Worm (Caenorhabditis elegans) whole organism, L1 larva: ENCODE data around the gene Y32G9B.1.

Experiments used
- C16A3.4 ChIP-seq: fragments of 150-350 bp; optimal IDR thresholded peaks from 2 replicates; lab custom pipeline; 2014; ENCODE audit warnings: missing biosample characterization, missing genetic modification characterization
- aha-1 ChIP-seq: fragments of 150-350 bp; optimal IDR thresholded peaks from 2 replicates; lab custom pipeline; 2014; ENCODE audit warnings: missing biosample characterization, missing genetic modification characterization
- aly-2 ChIP-seq: fragments of 150-350 bp; optimal IDR thresholded peaks from 2 replicates; lab custom pipeline; 2014; ENCODE audit warnings: missing biosample characterization, missing genetic modification characterization
- ama-1 ChIP-seq: fragments of 150-350 bp; optimal IDR thresholded peaks from 2 replicates; lab custom pipeline; 2014
- blmp-1 ChIP-seq: fragments of 150-350 bp; optimal IDR thresholded peaks from 2 replicates; lab custom pipeline; 2014; ENCODE audit warnings: missing biosample characterization, missing genetic modification characterization
- ceh-8 ChIP-seq: fragments of 200-800 bp; sonication (Bioruptor generic); optimal IDR thresholded peaks from 2 replicates; lab custom pipeline; 2018; ENCODE audit warnings: mild to moderate bottlenecking, missing genetic modification characterization, moderate library complexity, missing compliant biosample characterization
- ceh-88 ChIP-seq: fragments of 200-800 bp; sonication (Bioruptor generic); IDR thresholded peaks from 2 replicates; pipeline ENCODE4 v1.3.6; 2022; ENCODE audit warnings: missing genetic modification characterization, missing compliant biosample characterization
- ces-1 ChIP-seq: fragments of 150-350 bp; optimal IDR thresholded peaks from 2 replicates; lab custom pipeline; 2014; ENCODE audit warnings: missing biosample characterization, missing genetic modification reagents, missing genetic modification characterization
- dsc-1 ChIP-seq: sonication (generic microtip); optimal IDR thresholded peaks from 2 replicates; lab custom pipeline; 2016; ENCODE audit warnings: mild to moderate bottlenecking, missing genetic modification characterization, missing compliant biosample characterization
- efl-1 ChIP-seq, 4 experiments: fragments of 150-350 bp; optimal IDR thresholded peaks in 3 of 4; peaks in 1 of 4; 1 replicate in 1 of 4; 2 replicates in 3 of 4; lab custom pipeline; 2014; ENCODE audit warnings: missing biosample characterization in 2 of 4, missing genetic modification characterization in 2 of 4, missing genetic modification reagents in 2 of 4
- egl-13 ChIP-seq: sonication (generic microtip); optimal IDR thresholded peaks from 2 replicates; lab custom pipeline; 2016; ENCODE audit warnings: missing genotype, missing genetic modification reagents, missing genetic modification characterization, missing compliant biosample characterization
- egl-27 ChIP-seq, 2 experiments: fragments of 150-350 bp in 1 of 2; sonication (generic microtip); optimal IDR thresholded peaks; 3 replicates each; lab custom pipeline; 2017 to 2018; ENCODE audit warnings: missing biosample characterization in 2 of 2, missing genetic modification characterization in 2 of 2, missing genetic modification reagents in 2 of 2
- elt-2 ChIP-seq: sonication (generic microtip); optimal IDR thresholded peaks from 2 replicates; lab custom pipeline; 2016; ENCODE audit warnings: missing genetic modification characterization, mild to moderate bottlenecking, inconsistent platforms, missing compliant biosample characterization, missing genetic modification reagents
- fos-1 ChIP-seq: fragments of 150-350 bp; optimal IDR thresholded peaks from 2 replicates; lab custom pipeline; 2014; ENCODE audit warnings: missing biosample characterization, missing genetic modification characterization
- grh-1 ChIP-seq: fragments of 200-800 bp; sonication (Bioruptor generic); IDR thresholded peaks from 2 replicates; pipeline ENCODE4 v1.3.6; 2022; ENCODE audit warnings: missing genetic modification reagents, missing genetic modification characterization, missing compliant biosample characterization
- hlh-17 ChIP-seq: fragments of 200-800 bp; sonication (Bioruptor generic); optimal IDR thresholded peaks from 2 replicates; lab custom pipeline; 2018; ENCODE audit warnings: missing genetic modification characterization, mild to moderate bottlenecking, missing compliant biosample characterization, moderate library complexity, borderline replicate concordance
- hpl-2 ChIP-seq: fragments of 150-350 bp; optimal IDR thresholded peaks from 2 replicates; lab custom pipeline; 2014; ENCODE audit warnings: missing biosample characterization, missing genetic modification reagents, missing genetic modification characterization
- irx-1 ChIP-seq: sonication (generic microtip); optimal IDR thresholded peaks from 2 replicates; lab custom pipeline; 2016; ENCODE audit warnings: missing genetic modification characterization, missing compliant biosample characterization
- isw-1 ChIP-seq: fragments of 200-800 bp; sonication (Bioruptor generic); IDR thresholded peaks from 2 replicates; pipeline ENCODE4 v1.3.6; 2022; ENCODE audit warnings: missing genetic modification characterization, missing compliant biosample characterization
- jun-1 ChIP-seq: fragments of 150-350 bp; optimal IDR thresholded peaks from 2 replicates; lab custom pipeline; 2014; ENCODE audit warnings: missing biosample characterization, missing genetic modification reagents, missing genetic modification characterization
- lin-14 ChIP-seq: fragments of 200-800 bp; sonication (Bioruptor generic); optimal IDR thresholded peaks from 2 replicates; lab custom pipeline; 2018; ENCODE audit warnings: mild to moderate bottlenecking, missing genetic modification characterization, moderate library complexity, missing compliant biosample characterization
- lin-35 ChIP-seq, 2 experiments: fragments of 150-350 bp; optimal IDR thresholded peaks; 2 replicates each; lab custom pipeline; 2014; ENCODE audit warnings: missing biosample characterization in 2 of 2, missing genetic modification characterization in 2 of 2, missing genetic modification reagents in 2 of 2
- lsy-2 ChIP-seq, 2 experiments: fragments of 150-350 bp; optimal IDR thresholded peaks; 2 replicates each; lab custom pipeline; 2014; ENCODE audit warnings: missing biosample characterization in 2 of 2, missing genetic modification characterization in 2 of 2
- mab-9 ChIP-seq: fragments of 200-800 bp; sonication (Bioruptor generic); IDR thresholded peaks from 2 replicates; pipeline ENCODE4 v1.3.6; 2022; ENCODE audit warnings: missing genetic modification reagents, missing genetic modification characterization, missing compliant biosample characterization
- mep-1 ChIP-seq: fragments of 150-350 bp; optimal IDR thresholded peaks from 2 replicates; lab custom pipeline; 2014; ENCODE audit warnings: missing biosample characterization, missing genetic modification characterization
- nhr-19 ChIP-seq: fragments of 200-800 bp; sonication (Bioruptor generic); conservative IDR thresholded peaks from 2 replicates; pipeline ENCODE4 v1.3.6; 2022; ENCODE audit warnings: missing genetic modification characterization, missing compliant biosample characterization
- nhr-20 ChIP-seq: sonication (generic microtip); optimal IDR thresholded peaks from 2 replicates; lab custom pipeline; 2016; ENCODE audit warnings: mild to moderate bottlenecking, missing genetic modification characterization, missing compliant biosample characterization
- nhr-237 ChIP-seq: fragments of 150-350 bp; optimal IDR thresholded peaks from 2 replicates; lab custom pipeline; 2014; ENCODE audit warnings: missing biosample characterization, missing genetic modification characterization
- nhr-28 ChIP-seq: fragments of 150-350 bp; optimal IDR thresholded peaks from 2 replicates; lab custom pipeline; 2014; ENCODE audit warnings: missing biosample characterization, missing genetic modification characterization
- nhr-47 ChIP-seq: sonication (generic microtip); optimal IDR thresholded peaks from 2 replicates; lab custom pipeline; 2016; ENCODE audit warnings: mild to moderate bottlenecking, missing genetic modification characterization, moderate library complexity, missing compliant biosample characterization
- nhr-71 ChIP-seq: sonication (generic microtip); optimal IDR thresholded peaks from 2 replicates; lab custom pipeline; 2016; ENCODE audit warnings: mild to moderate bottlenecking, missing genetic modification characterization, moderate library complexity, missing compliant biosample characterization
- nhr-76 ChIP-seq: sonication (generic microtip); optimal IDR thresholded peaks from 2 replicates; lab custom pipeline; 2017; ENCODE audit warnings: missing biosample characterization, missing genetic modification characterization
- nhr-85 ChIP-seq: sonication (generic microtip); peaks from one replicate; lab custom pipeline; 2016; ENCODE audit warnings: missing genetic modification characterization, inconsistent platforms, missing compliant biosample characterization
- nhr-90 ChIP-seq: sonication (generic microtip); optimal IDR thresholded peaks from 2 replicates; lab custom pipeline; 2016; ENCODE audit warnings: mild to moderate bottlenecking, missing genetic modification characterization, missing compliant biosample characterization; ENCODE audit not compliant: poor library complexity
- pag-3 ChIP-seq: sonication (generic microtip); optimal IDR thresholded peaks from 2 replicates; lab custom pipeline; 2017; ENCODE audit warnings: missing genetic modification characterization, mild to moderate bottlenecking, missing compliant biosample characterization, antibody characterized with exemption, borderline replicate concordance; ENCODE audit not compliant: insufficient read depth
- sox-4 ChIP-seq: sonication (generic microtip); optimal IDR thresholded peaks from 2 replicates; lab custom pipeline; 2016; ENCODE audit warnings: missing genetic modification characterization, missing compliant biosample characterization
- sup-37 ChIP-seq: fragments of 200-800 bp; sonication (Bioruptor generic); optimal IDR thresholded peaks from 2 replicates; lab custom pipeline; 2018; ENCODE audit warnings: mild to moderate bottlenecking, missing genetic modification characterization, missing compliant biosample characterization
- swsn-7 ChIP-seq: sonication (generic microtip); optimal IDR thresholded peaks from 2 replicates; lab custom pipeline; 2016; ENCODE audit warnings: missing genetic modification characterization, missing compliant biosample characterization
- tbx-2 ChIP-seq: sonication (generic microtip); optimal IDR thresholded peaks from 2 replicates; lab custom pipeline; 2016; ENCODE audit warnings: missing genetic modification characterization, missing compliant biosample characterization
- tlp-1 ChIP-seq: fragments of 150-350 bp; optimal IDR thresholded peaks from 2 replicates; lab custom pipeline; 2014; ENCODE audit warnings: missing biosample characterization, missing genetic modification characterization
- unc-130 ChIP-seq: fragments of 150-350 bp; optimal IDR thresholded peaks from 2 replicates; lab custom pipeline; 2017; ENCODE audit warnings: missing biosample characterization, missing genetic modification characterization, inconsistent platforms
- unc-30 ChIP-seq: sonication (generic microtip); optimal IDR thresholded peaks from 2 replicates; lab custom pipeline; 2017; ENCODE audit warnings: missing biosample characterization, missing genetic modification characterization
- unc-62 ChIP-seq: fragments of 150-350 bp; optimal IDR thresholded peaks from 2 replicates; lab custom pipeline; 2014; ENCODE audit warnings: missing biosample characterization, missing genetic modification reagents, missing genetic modification characterization
- vab-15 ChIP-seq: sonication (generic microtip); optimal IDR thresholded peaks from 2 replicates; lab custom pipeline; 2017; ENCODE audit warnings: missing genotype, mild to moderate bottlenecking, missing genetic modification characterization, missing compliant biosample characterization
- zag-1 ChIP-seq: fragments of 150-350 bp; optimal IDR thresholded peaks from 2 replicates; lab custom pipeline; 2014; ENCODE audit warnings: missing biosample characterization, missing genetic modification characterization
- zip-4 ChIP-seq: fragments of 200-800 bp; sonication (Bioruptor generic); optimal IDR thresholded peaks from 2 replicates; lab custom pipeline; 2018; ENCODE audit warnings: mild to moderate bottlenecking, missing genetic modification characterization, moderate library complexity, missing compliant biosample characterization
- ztf-11 ChIP-seq, 2 experiments: sonication (generic microtip); optimal IDR thresholded peaks; 2 replicates each; lab custom pipeline; 2016 to 2017; ENCODE audit warnings: missing genetic modification characterization in 2 of 2, missing biosample characterization in 1 of 2, missing compliant biosample characterization in 1 of 2
- ztf-4 ChIP-seq: fragments of 150-350 bp; optimal IDR thresholded peaks from 2 replicates; lab custom pipeline; 2014; ENCODE audit warnings: missing biosample characterization, missing genetic modification characterization

Y32G9B.1 gene

ce11 chrV:1829973-1830372 is at the start of gene Y32G9B.1:
Gene Y32G9B.1 (minus strand): TSS chrV:1830073.
- TF ChIP-seq nhr-85 (tag; lab: Kevin White, UChicago): peak; percentile 30
- TF ChIP-seq dsc-1 (tag; lab: Kevin White, UChicago): peak; percentile 14
- no peak for TF ChIP-seq nhr-19 (GFP tag; lab: Robert Waterston, UW)
- no peak for TF ChIP-seq nhr-90 (tag; lab: Kevin White, UChicago)
- no peak for TF ChIP-seq vab-15 (tag; lab: Kevin White, UChicago)
- no peak for TF ChIP-seq zag-1 (tag; lab: Kevin White, UChicago)
- TF ChIP-seq aha-1 (tag; lab: Kevin White, UChicago): no peak

- TF ChIP-seq mep-1 (tag; lab: Kevin White, UChicago) (no peak), lin-14 (GFP tag; lab: Kevin White, UChicago) (no peak), unc-130 (tag; lab: Kevin White, UChicago) (no peak), swsn-7 (tag; lab: Kevin White, UChicago) (no peak), aly-2 (tag; lab: Kevin White, UChicago) (no peak), nhr-90 (tag; lab: Kevin White, UChicago) (no peak), jun-1 (tag; lab: Kevin White, UChicago) (no peak), efl-1 (optimal IDR thresholded peaks at IDR 0.05; lab: Kevin White, UChicago) (no peak), efl-1 (GFP tag; optimal IDR thresholded peaks at IDR 0.05 in 1 of 2; lab: Kevin White, UChicago) (no peak), hlh-17 (no peak), nhr-20 (no peak)
These were observed 48.2 kb upstream of the Y32G9B.1 start for ce11 chrV:1878030-1878429.

ce11 chrV:1875497-1875988 is 45.7 kb upstream of the Y32G9B.1 start:
- peak; percentile 16 for TF ChIP-seq elt-2 (tag; lab: Kevin White, UChicago)
- TF ChIP-seq nhr-28: no peak
- no peak for TF ChIP-seq egl-27 (tag; optimal IDR thresholded peaks at IDR 0.05; lab: Kevin White, UChicago)
- TF ChIP-seq lsy-2 (tag; optimal IDR thresholded peaks at IDR 0.05; lab: Kevin White, UChicago): no peak
- no peak for TF ChIP-seq sup-37
- TF ChIP-seq nhr-47 (tag; lab: Kevin White, UChicago): peak; percentile 48
- peak; percentile 65 for TF ChIP-seq ztf-4 (tag; lab: Kevin White, UChicago)
- no peak; the same call in 1 of the 2 replicates for TF ChIP-seq isw-1 (GFP tag; lab: Robert Waterston, UW)
- TF ChIP-seq hpl-2 (GFP tag; lab: Kevin White, UChicago): no peak
- TF ChIP-seq ces-1 (GFP tag; lab: Kevin White, UChicago): no peak
- no peak for TF ChIP-seq ceh-8 (GFP tag; lab: Kevin White, UChicago)
- no peak for TF ChIP-seq nhr-237 (tag; lab: Kevin White, UChicago)
- no peak for TF ChIP-seq egl-13
- no peak for TF ChIP-seq zip-4 (GFP tag; lab: Kevin White, UChicago)
- TF ChIP-seq dsc-1 (tag; lab: Kevin White, UChicago): peak; percentile 34
- TF ChIP-seq ztf-11 (tag; optimal IDR thresholded peaks at IDR 0.05; lab: Kevin White, UChicago): peak in 1 of 2 experiments; percentile 11
- TF ChIP-seq ceh-88 (GFP tag; lab: Robert Waterston, UW): no peak
- no peak for TF ChIP-seq nhr-76
- TF ChIP-seq aly-2 (tag; lab: Kevin White, UChicago): peak; percentile 84
- TF ChIP-seq mab-9: no peak
- no peak for TF ChIP-seq pag-3 (tag; lab: Kevin White, UChicago)
- no peak for TF ChIP-seq sox-4 (tag; lab: Kevin White, UChicago)
- TF ChIP-seq lin-35 (GFP tag; optimal IDR thresholded peaks at IDR 0.05; lab: Kevin White, UChicago): peak in 1 of 2 experiments; percentile 28
- TF ChIP-seq lin-14 (GFP tag; lab: Kevin White, UChicago): no peak
- TF ChIP-seq ama-1 (lab: Kevin White, UChicago): peak; percentile 46
- TF ChIP-seq efl-1 (optimal IDR thresholded peaks at IDR 0.05; lab: Kevin White, UChicago): peak; percentile 27 to 35
- TF ChIP-seq efl-1 (GFP tag; optimal IDR thresholded peaks at IDR 0.05 in 1 of 2; lab: Kevin White, UChicago): peak in 1 of 2 experiments; percentile 22
- TF ChIP-seq blmp-1 (tag; lab: Kevin White, UChicago): no peak
- TF ChIP-seq tbx-2 (tag; lab: Kevin White, UChicago): no peak
- TF ChIP-seq unc-30 (tag; lab: Kevin White, UChicago): no peak
- peak; percentile 37 for TF ChIP-seq nhr-71 (tag; lab: Kevin White, UChicago)
- TF ChIP-seq fos-1 (tag; lab: Kevin White, UChicago): no peak
- no peak for TF ChIP-seq tlp-1
- TF ChIP-seq unc-62 (GFP tag; lab: Kevin White, UChicago): no peak
- TF ChIP-seq nhr-85 (tag; lab: Kevin White, UChicago): peak; percentile 71
- no peak for TF ChIP-seq grh-1 (GFP tag; lab: Robert Waterston, UW)
- peak; percentile 27 for TF ChIP-seq irx-1 (tag; lab: Kevin White, UChicago)
- no peak for TF ChIP-seq C16A3.4 (tag; lab: Kevin White, UChicago)
